Worm (Caenorhabditis elegans) whole organism, L4 larva: ENCODE data around the gene mig-22.

ENCODE experiments used
- F10B5.3 ChIP-seq: sonication (generic microtip); optimal IDR thresholded peaks from 2 replicates; lab custom pipeline; 2016; ENCODE audit warnings: mild to moderate bottlenecking, missing genetic modification characterization, missing compliant biosample characterization
- F37D6.2 ChIP-seq: sonication (generic microtip); optimal IDR thresholded peaks from 2 replicates; lab custom pipeline; 2016; ENCODE audit warnings: mild to moderate bottlenecking, missing genetic modification characterization, missing compliant biosample characterization
- F44E2.7 ChIP-seq: fragments of 200-800 bp; sonication (Bioruptor generic); IDR thresholded peaks from 2 replicates; pipeline ENCODE4 v2.1.2; 2022; ENCODE audit warnings: missing genetic modification characterization, missing compliant biosample characterization
- R02D3.7 ChIP-seq: fragments of 150-350 bp; sonication (generic microtip); optimal IDR thresholded peaks from 3 replicates; lab custom pipeline; 2014; ENCODE audit warnings: missing biosample characterization, missing genetic modification characterization
- T26A8.4 ChIP-seq: fragments of 200-800 bp; sonication (Bioruptor generic); IDR thresholded peaks from 2 replicates; pipeline ENCODE4 v1.3.6; 2022; ENCODE audit warnings: missing genetic modification characterization, missing compliant biosample characterization
- Y105C5A.15 ChIP-seq: fragments of 200-800 bp; sonication (Bioruptor generic); IDR thresholded peaks from 2 replicates; pipeline ENCODE4 v1.3.6; 2022; ENCODE audit warnings: missing genetic modification characterization, missing compliant biosample characterization
- Y5F2A.4 ChIP-seq: fragments of 200-800 bp; sonication (Bioruptor generic); optimal IDR thresholded peaks from 2 replicates; lab custom pipeline; 2018; ENCODE audit warnings: mild to moderate bottlenecking, missing genetic modification characterization, missing compliant biosample characterization
- ZK337.2 ChIP-seq: fragments of 200-800 bp; sonication (Bioruptor generic); IDR thresholded peaks from 2 replicates; pipeline ENCODE4 v1.3.6; 2022; ENCODE audit warnings: missing genetic modification reagents, missing genetic modification characterization, missing compliant biosample characterization
- aly-2 ChIP-seq: sonication (generic microtip); optimal IDR thresholded peaks from 2 replicates; lab custom pipeline; 2018; ENCODE audit warnings: missing biosample characterization, missing genetic modification characterization
- arid-1 ChIP-seq: fragments of 200-800 bp; sonication (Bioruptor generic); conservative IDR thresholded peaks from 2 replicates; pipeline ENCODE4 v1.3.6; 2022; ENCODE audit warnings: missing genetic modification reagents, missing genetic modification characterization, missing compliant biosample characterization
- attf-4 ChIP-seq: sonication (generic microtip); optimal IDR thresholded peaks from 3 replicates; lab custom pipeline; 2017; ENCODE audit warnings: missing biosample characterization, missing genetic modification characterization
- ceh-28 ChIP-seq: fragments of 150-350 bp; optimal IDR thresholded peaks from 2 replicates; lab custom pipeline; 2014; ENCODE audit warnings: missing biosample characterization, missing genetic modification reagents, missing genetic modification characterization
- ceh-32 ChIP-seq: sonication (generic microtip); optimal IDR thresholded peaks from 2 replicates; lab custom pipeline; 2016; ENCODE audit warnings: mild to moderate bottlenecking, missing genetic modification characterization, missing compliant biosample characterization; ENCODE audit not compliant: poor library complexity
- ceh-44 ChIP-seq: fragments of 200-800 bp; sonication (Bioruptor generic); IDR thresholded peaks from 2 replicates; pipeline ENCODE4 v1.3.6; 2022; ENCODE audit warnings: missing genetic modification reagents, missing genetic modification characterization, missing compliant biosample characterization
- ceh-62 ChIP-seq: sonication (generic microtip); optimal IDR thresholded peaks from 2 replicates; lab custom pipeline; 2017; ENCODE audit warnings: missing biosample characterization, missing genetic modification characterization
- cey-2 ChIP-seq: sonication (generic microtip); optimal IDR thresholded peaks from 3 replicates; lab custom pipeline; 2017; ENCODE audit warnings: missing genetic modification characterization, mild to moderate bottlenecking, missing compliant biosample characterization, antibody characterized with exemption, borderline replicate concordance; ENCODE audit not compliant: insufficient read depth
- daf-19 ChIP-seq: fragments of 200-800 bp; sonication (Bioruptor generic); conservative IDR thresholded peaks from 2 replicates; pipeline ENCODE4 v1.3.6; 2022; ENCODE audit warnings: missing genetic modification characterization, missing compliant biosample characterization
- dmd-6 ChIP-seq: fragments of 200-800 bp; sonication (Bioruptor generic); IDR thresholded peaks from 2 replicates; pipeline ENCODE4 v1.3.6; 2022; ENCODE audit warnings: missing genetic modification reagents, missing genetic modification characterization, missing compliant biosample characterization
- dmd-8 ChIP-seq: fragments of 200-800 bp; sonication (Bioruptor generic); IDR thresholded peaks from 2 replicates; pipeline ENCODE4 v1.3.6; 2022; ENCODE audit warnings: missing genetic modification characterization, missing compliant biosample characterization
- dmd-9 ChIP-seq: fragments of 200-800 bp; sonication (Bioruptor generic); IDR thresholded peaks from 2 replicates; pipeline ENCODE4 v1.3.6; 2022; ENCODE audit warnings: missing genetic modification reagents, missing genetic modification characterization, missing compliant biosample characterization
- dpl-1 ChIP-seq: fragments of 150-350 bp; optimal IDR thresholded peaks from 2 replicates; lab custom pipeline; 2014; ENCODE audit warnings: missing biosample characterization, missing genetic modification reagents, missing genetic modification characterization
- dve-1 ChIP-seq: sonication (generic microtip); optimal IDR thresholded peaks from 2 replicates; lab custom pipeline; 2017; ENCODE audit warnings: antibody characterized with exemption, mild to moderate bottlenecking, missing genetic modification characterization, missing compliant biosample characterization; ENCODE audit not compliant: insufficient read depth
- fkh-10 ChIP-seq: fragments of 150-350 bp; optimal IDR thresholded peaks from 2 replicates; lab custom pipeline; 2014; ENCODE audit warnings: missing biosample characterization, missing genetic modification reagents, missing genetic modification characterization
- gei-8 ChIP-seq: fragments of 200-800 bp; sonication (Bioruptor generic); optimal IDR thresholded peaks from 2 replicates; lab custom pipeline; 2018; ENCODE audit warnings: mild to moderate bottlenecking, missing genetic modification characterization, missing compliant biosample characterization
- hlh-30 ChIP-seq: sonication (generic microtip); optimal IDR thresholded peaks from 2 replicates; lab custom pipeline; 2017; ENCODE audit warnings: antibody characterized with exemption, mild to moderate bottlenecking, missing genetic modification characterization, missing compliant biosample characterization; ENCODE audit not compliant: insufficient read depth
- jun-1 ChIP-seq: fragments of 150-350 bp; optimal IDR thresholded peaks from 2 replicates; lab custom pipeline; 2014; ENCODE audit warnings: missing biosample characterization, missing genetic modification reagents, missing genetic modification characterization
- lim-7 ChIP-seq: fragments of 200-800 bp; sonication (Bioruptor generic); IDR thresholded peaks from 2 replicates; pipeline ENCODE4 v1.3.6; 2022; ENCODE audit warnings: missing genetic modification characterization, missing compliant biosample characterization
- lin-13 ChIP-seq: fragments of 150-350 bp; optimal IDR thresholded peaks from 2 replicates; lab custom pipeline; 2014; ENCODE audit warnings: missing biosample characterization, missing genetic modification reagents, missing genetic modification characterization
- lin-38 ChIP-seq: fragments of 200-800 bp; sonication (Bioruptor generic); IDR thresholded peaks from 2 replicates; pipeline ENCODE4 v1.3.6; 2022; ENCODE audit warnings: missing genetic modification reagents, missing genetic modification characterization, missing compliant biosample characterization
- lin-39 ChIP-seq: fragments of 150-350 bp; optimal IDR thresholded peaks from 2 replicates; lab custom pipeline; 2014; ENCODE audit warnings: missing biosample characterization, missing genetic modification reagents, missing genetic modification characterization
- lir-3 ChIP-seq: sonication (generic microtip); optimal IDR thresholded peaks from 2 replicates; lab custom pipeline; 2016; ENCODE audit warnings: mild to moderate bottlenecking, missing genetic modification characterization, missing compliant biosample characterization
- mep-1 ChIP-seq: fragments of 150-350 bp; sonication (generic microtip); optimal IDR thresholded peaks from 3 replicates; lab custom pipeline; 2014; ENCODE audit warnings: missing biosample characterization, missing genetic modification characterization
- mxl-2 ChIP-seq: fragments of 200-800 bp; sonication (Bioruptor generic); conservative IDR thresholded peaks from 2 replicates; pipeline ENCODE4 v1.3.6; 2022; ENCODE audit warnings: missing genetic modification reagents, missing genetic modification characterization, missing compliant biosample characterization
- nhr-10 ChIP-seq: fragments of 150-350 bp; optimal IDR thresholded peaks from 2 replicates; lab custom pipeline; 2014; ENCODE audit warnings: missing biosample characterization, missing genetic modification characterization
- nhr-102 ChIP-seq: sonication (generic microtip); optimal IDR thresholded peaks from 2 replicates; lab custom pipeline; 2016; ENCODE audit warnings: mild to moderate bottlenecking, missing genetic modification characterization, moderate library complexity, missing compliant biosample characterization
- nhr-111 ChIP-seq: fragments of 200-800 bp; sonication (Bioruptor generic); optimal IDR thresholded peaks from 2 replicates; lab custom pipeline; 2018; ENCODE audit warnings: mild to moderate bottlenecking, missing genetic modification characterization, missing compliant biosample characterization
- nhr-76 ChIP-seq: fragments of 150-350 bp; optimal IDR thresholded peaks from 2 replicates; lab custom pipeline; 2014; ENCODE audit warnings: missing biosample characterization, missing genetic modification characterization
- nhr-77 ChIP-seq: fragments of 150-350 bp; optimal IDR thresholded peaks from 2 replicates; lab custom pipeline; 2014; ENCODE audit warnings: missing biosample characterization, missing genetic modification characterization
- sdz-12 ChIP-seq: fragments of 200-800 bp; sonication (Bioruptor generic); optimal IDR thresholded peaks from 2 replicates; lab custom pipeline; 2018; ENCODE audit warnings: mild to moderate bottlenecking, missing genetic modification characterization, missing compliant biosample characterization
- snpc-4 ChIP-seq: fragments of 150-350 bp; optimal IDR thresholded peaks from 2 replicates; lab custom pipeline; 2014; ENCODE audit warnings: missing biosample characterization, missing genetic modification characterization
- spr-3 ChIP-seq: fragments of 200-800 bp; sonication (Bioruptor generic); optimal IDR thresholded peaks from 2 replicates; lab custom pipeline; 2018; ENCODE audit warnings: mild to moderate bottlenecking, missing genetic modification characterization, missing compliant biosample characterization
- tag-97 ChIP-seq: fragments of 200-800 bp; sonication (Bioruptor generic); IDR thresholded peaks from 2 replicates; pipeline ENCODE4 v1.3.6; 2022; ENCODE audit warnings: missing genetic modification characterization, missing compliant biosample characterization
- unc-62 ChIP-seq, 3 experiments: fragments of 150-350 bp in 1 of 3; sonication (generic microtip); optimal IDR thresholded peaks in 2 of 3; peaks in 1 of 3; 1 replicate in 1 of 3; 2 replicates in 2 of 3; lab custom pipeline; 2014 to 2017; ENCODE audit warnings: missing biosample characterization in 3 of 3, missing genetic modification characterization in 3 of 3, missing genetic modification reagents in 3 of 3, missing genotype in 1 of 3
- vab-7 ChIP-seq: fragments of 200-800 bp; sonication (Bioruptor generic); IDR thresholded peaks from 2 replicates; pipeline ENCODE4 v1.3.6; 2022; ENCODE audit warnings: missing genetic modification reagents, missing genetic modification characterization, missing compliant biosample characterization
- zfp-2 ChIP-seq: sonication (generic microtip); optimal IDR thresholded peaks from 2 replicates; lab custom pipeline; 2016; ENCODE audit warnings: mild to moderate bottlenecking, missing genetic modification characterization, missing compliant biosample characterization
- zfp-3 ChIP-seq: fragments of 200-800 bp; sonication (Bioruptor generic); conservative IDR thresholded peaks from 2 replicates; pipeline ENCODE4 v1.3.6; 2022; ENCODE audit warnings: missing genetic modification reagents, missing genetic modification characterization, missing compliant biosample characterization
- zip-11 ChIP-seq: fragments of 200-800 bp; sonication (Bioruptor generic); IDR thresholded peaks from 2 replicates; pipeline ENCODE4 v1.3.6; 2022; ENCODE audit warnings: missing genetic modification characterization, missing compliant biosample characterization
- ztf-11 ChIP-seq: fragments of 150-350 bp; optimal IDR thresholded peaks from 2 replicates; lab custom pipeline; 2014; ENCODE audit warnings: missing biosample characterization, missing genetic modification characterization
- ztf-7 ChIP-seq: fragments of 150-350 bp; optimal IDR thresholded peaks from 2 replicates; lab custom pipeline; 2014; ENCODE audit warnings: missing biosample characterization, missing genetic modification characterization

Gene mig-22

ce11 chrIII:8795595-8796141 lies 28.5 kb upstream of the mig-22 start (continued):
- TF ChIP-seq lin-13 (peak; percentile 94), dpl-1 (GFP tag; lab: Kevin White, UChicago) (peak; percentile 68), daf-19 (GFP tag; lab: Robert Waterston, UW) (peak; percentile 80), dve-1 (tag; lab: Kevin White, UChicago) (peak; percentile 94), nhr-76 (no peak), vab-7 (no peak), zip-11 (no peak), dmd-8 (GFP tag; lab: Robert Waterston, UW) (no peak), spr-3 (GFP tag; lab: Kevin White, UChicago) (no peak), jun-1 (tag; lab: Kevin White, UChicago) (peak; percentile 87), mep-1 (tag; lab: Kevin White, UChicago) (peak; percentile 97)

ce11 chrIII:8794793-8795192 lies 27.7 kb upstream of the mig-22 start:
- TF ChIP-seq snpc-4 (tag; lab: Kevin White, UChicago) (no peak), zfp-3 (GFP tag; lab: Robert Waterston, UW) (0 out of 2 replicates have a peak, but pooled peaks have one; percentile 57), ztf-11 (no peak), cey-2 (tag; lab: Kevin White, UChicago) (peak; percentile 28), arid-1 (peak; percentile 69), hlh-30 (tag; lab: Kevin White, UChicago) (peak; percentile 79), T26A8.4 (peak; percentile 85), ZK337.2 (GFP tag; lab: Robert Waterston, UW) (no peak), nhr-111 (GFP tag; lab: Kevin White, UChicago) (no peak), nhr-102 (tag; lab: Kevin White, UChicago) (peak; percentile 48), lin-38 (GFP tag; lab: Robert Waterston, UW) (peak; percentile 64), F44E2.7 (GFP tag; lab: Robert Waterston, UW) (no peak), lir-3 (tag; lab: Kevin White, UChicago) (no peak), gei-8 (GFP tag; lab: Kevin White, UChicago) (peak; percentile 42), vab-7 (0 out of 2 replicates have a peak, but pooled peaks have one; percentile 38), Y5F2A.4 (no peak), sdz-12 (GFP tag; lab: Kevin White, UChicago) (no peak), R02D3.7 (no peak), dmd-6 (GFP tag; lab: Robert Waterston, UW) (peak; percentile 83), F10B5.3 (peak; percentile 16), aly-2 (tag; lab: Kevin White, UChicago) (no peak), attf-4 (tag; lab: Kevin White, UChicago) (no peak), lim-7 (GFP tag; lab: Robert Waterston, UW) (no peak), dve-1 (tag; lab: Kevin White, UChicago) (peak; percentile 77), nhr-10 (tag; lab: Kevin White, UChicago) (no peak), lin-39 (tag; lab: Kevin White, UChicago) (no peak), dpl-1 (GFP tag; lab: Kevin White, UChicago) (peak; percentile 47), F37D6.2 (tag; lab: Kevin White, UChicago) (no peak), dmd-9 (no peak), ceh-32 (tag; lab: Kevin White, UChicago) (no peak), fkh-10 (GFP tag; lab: Kevin White, UChicago) (no peak), unc-62 (GFP tag; optimal IDR thresholded peaks at IDR 0.05 in 1 of 2; lab: Kevin White, UChicago) (peak in 1 of 2 experiments; percentile 99), unc-62 (tag; optimal IDR thresholded peaks at IDR 0.05; lab: Kevin White, UChicago) (no peak), ceh-28 (no peak), tag-97 (no peak), ztf-7 (peak; percentile 25), ceh-62 (tag; lab: Kevin White, UChicago) (no peak), zfp-2 (no peak), ceh-44 (GFP tag; lab: Robert Waterston, UW) (no peak), Y105C5A.15 (GFP tag; lab: Robert Waterston, UW) (no peak), mxl-2 (no peak), nhr-77 (tag; lab: Kevin White, UChicago) (peak; percentile 12), mep-1 (tag; lab: Kevin White, UChicago) (peak; percentile 85)
